Worm (Caenorhabditis elegans): ENCODE data around the gene F54D10.5.
A peak's percentile ranks its signal among the peaks of the same experiment; 100 is the strongest.

Gene F54D10.5

ce11 chrII:3795323-3795722 lies 12.7 kb downstream of the F54D10.5 start, which contains the start of gene Y8A9A.2:
Gene Y8A9A.2 (plus strand): TSS chrII:3795623.
- TF ChIP-seq ceh-34 (tag; optimal IDR thresholded peaks at IDR 0.05) (no peak), fkh-10 (GFP tag; optimal IDR thresholded peaks at IDR 0.05) (no peak), dmd-4 (tag; optimal IDR thresholded peaks at IDR 0.05; ENCODE audit: borderline replicate concordance) (no peak), mec-3 (tag; optimal IDR thresholded peaks at IDR 0.05; ENCODE audit: borderline replicate concordance) (no peak), hlh-8 (tag; optimal IDR thresholded peaks at IDR 0.05) (no peak), sox-4 (tag; optimal IDR thresholded peaks at IDR 0.05) (no peak), ceh-45 (GFP tag; IDR thresholded peaks at IDR 0.05) (no peak), ceh-30 (tag; optimal IDR thresholded peaks at IDR 0.05) (no peak), Y22D7AL.16 (tag; optimal IDR thresholded peaks at IDR 0.05) (no peak), nhr-232 (tag; optimal IDR thresholded peaks at IDR 0.05) (no peak), fkh-6 (tag; optimal IDR thresholded peaks at IDR 0.05) (no peak)

ce11 chrII:3793336-3793735 lies 14.6 kb downstream of the F54D10.5 start, which contains the start of gene fbxb-99:
Gene fbxb-99 (minus strand): TSS chrII:3793436.
- TF ChIP-seq ceh-6 (GFP tag; optimal IDR thresholded peaks at IDR 0.05) (no peak), lin-11 (tag; optimal IDR thresholded peaks at IDR 0.05) (no peak), ceh-9 (tag; optimal IDR thresholded peaks at IDR 0.05) (no peak)

DNA sequence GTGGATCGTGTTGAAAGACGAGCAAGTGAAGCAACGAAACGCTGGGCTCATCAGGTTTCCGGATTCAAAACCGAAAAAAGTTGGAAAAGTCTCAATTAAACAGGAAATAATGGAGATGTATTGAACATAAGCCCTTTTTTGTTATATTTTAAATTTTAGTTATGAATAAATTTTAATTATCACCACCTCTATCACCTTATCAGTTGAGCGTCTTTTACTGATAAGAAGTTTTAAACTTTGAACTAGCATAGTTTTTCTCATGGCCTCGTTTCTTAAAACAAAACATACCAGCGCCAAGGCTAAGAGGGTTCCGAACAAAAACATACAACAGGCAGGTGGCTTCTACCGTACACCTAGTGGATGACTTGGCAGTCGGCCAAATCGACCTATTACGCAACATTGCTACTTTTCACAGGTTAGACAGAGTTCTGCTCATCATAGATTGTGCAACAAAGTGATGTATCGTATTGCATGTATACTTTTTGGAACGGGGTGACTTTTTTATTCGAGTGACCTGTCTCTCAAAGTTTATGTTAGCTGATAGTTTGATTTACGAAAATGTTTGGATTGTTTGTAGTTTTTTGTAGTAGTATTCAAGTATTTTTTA lies 19.5 kb downstream of the F54D10.5 start:
- TF ChIP-seq fkh-6 (tag; optimal IDR thresholded peaks at IDR 0.05) (no peak), gmeb-2 (tag; optimal IDR thresholded peaks at IDR 0.05) (no peak), fax-1 (tag; optimal IDR thresholded peaks at IDR 0.05) (no peak), odd-2 (tag; optimal IDR thresholded peaks at IDR 0.05) (no peak), ceh-19 (GFP tag; optimal IDR thresholded peaks at IDR 0.05) (no peak), pqm-1 (tag; optimal IDR thresholded peaks at IDR 0.05) (no peak), ceh-30 (tag; optimal IDR thresholded peaks at IDR 0.05) (no peak), T23F11.4 (GFP tag; optimal IDR thresholded peaks at IDR 0.05) (no peak)

DNA sequence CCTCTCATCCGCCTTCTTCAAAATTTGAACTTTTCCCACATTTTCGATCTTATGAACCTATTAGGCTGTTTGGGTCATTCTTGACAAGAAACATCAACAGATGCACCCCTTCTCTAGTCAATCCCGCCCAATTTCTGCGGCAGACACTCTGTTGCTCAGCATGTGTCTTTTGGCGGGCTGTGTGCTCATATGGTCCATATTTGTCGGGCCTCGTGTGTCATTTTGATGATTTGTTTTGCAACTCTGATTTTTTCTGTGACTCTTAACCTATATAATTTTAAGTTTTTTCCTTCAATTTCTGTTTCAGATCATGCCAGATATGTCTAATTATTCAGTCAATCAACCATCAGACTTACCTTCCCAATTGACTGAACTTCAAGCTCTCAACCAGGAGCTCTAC lies 20.8 kb downstream of the F54D10.5 start, which contains the start of gene T24E12.13:
T24E12.13 (plus strand) TSS at position 301 of the 400 bp plus-strand sequence.
- TF ChIP-seq ceh-19 (GFP tag; optimal IDR thresholded peaks at IDR 0.05) (no peak), Y22D7AL.16 (tag; optimal IDR thresholded peaks at IDR 0.05) (no peak), C38D4.7 (GFP tag; optimal IDR thresholded peaks at IDR 0.05) (no peak), pat-9 (tag; optimal IDR thresholded peaks at IDR 0.05) (no peak), ceh-45 (GFP tag; IDR thresholded peaks at IDR 0.05) (no peak), hlh-6 (tag; optimal IDR thresholded peaks at IDR 0.05) (no peak), hlh-8 (tag; optimal IDR thresholded peaks at IDR 0.05) (no peak), ahr-1 (tag; optimal IDR thresholded peaks at IDR 0.05) (no peak), madf-2 (tag; optimal IDR thresholded peaks at IDR 0.05) (no peak), K02D7.2 (tag; optimal IDR thresholded peaks at IDR 0.05) (no peak), dmd-4 (tag; optimal IDR thresholded peaks at IDR 0.05; ENCODE audit: borderline replicate concordance) (no peak), elt-4 (tag; optimal IDR thresholded peaks at IDR 0.05) (no peak), ztf-16 (tag; optimal IDR thresholded peaks at IDR 0.05) (no peak), eyg-1 (tag; optimal IDR thresholded peaks at IDR 0.05) (no peak), ceh-30 (tag; optimal IDR thresholded peaks at IDR 0.05) (no peak), ceh-48 (tag; optimal IDR thresholded peaks at IDR 0.05) (no peak), fax-1 (tag; optimal IDR thresholded peaks at IDR 0.05) (no peak)

DNA sequence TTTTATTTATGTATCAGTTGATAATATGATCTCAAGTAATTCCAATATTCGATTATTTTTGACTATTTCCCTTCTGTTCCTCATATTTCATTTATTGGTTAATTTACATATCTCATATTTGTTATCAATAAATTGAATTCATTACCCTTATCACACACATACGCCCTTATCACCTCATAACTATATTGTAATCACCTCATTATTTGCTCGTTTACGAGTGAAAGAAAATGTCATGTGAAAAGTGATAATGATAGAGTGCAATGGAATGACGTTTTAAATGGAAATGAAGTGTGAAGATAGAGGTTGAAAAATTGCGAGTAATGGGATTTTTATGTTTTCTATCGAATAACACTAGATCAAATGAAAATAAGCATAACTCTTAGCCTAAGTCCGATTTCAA lies 21.4 kb downstream of the F54D10.5 start:
- TF ChIP-seq elt-2 (tag; optimal IDR thresholded peaks at IDR 0.05) (peak; percentile 99), lim-6 (tag; optimal IDR thresholded peaks at IDR 0.05) (no peak), lin-11 (tag; optimal IDR thresholded peaks at IDR 0.05) (no peak), pqm-1 (tag; optimal IDR thresholded peaks at IDR 0.05) (peak; percentile 53), ceh-14 (tag; optimal IDR thresholded peaks at IDR 0.05) (no peak), ceh-6 (GFP tag; optimal IDR thresholded peaks at IDR 0.05) (no peak), ceh-30 (tag; optimal IDR thresholded peaks at IDR 0.05) (no peak), ceh-24 (tag; optimal IDR thresholded peaks at IDR 0.05) (no peak), tbx-2 (tag; optimal IDR thresholded peaks at IDR 0.05) (no peak)

All from whole organism, late embryonic.